Worm (Caenorhabditis elegans): ENCODE measurements around the gene F01F1.2.

Gene F01F1.2

ce11 chrIII:5914717-5915116, 36.4 kb downstream of the F01F1.2 start (continued):
- TF ChIP-seq zfp-2 (tag; optimal IDR thresholded peaks at IDR 0.05), result no peak
- TF ChIP-seq lin-15B (tag; optimal IDR thresholded peaks at IDR 0.05), result no peak
- no peak for TF ChIP-seq nhr-11 (tag; optimal IDR thresholded peaks at IDR 0.05)
- no peak for TF ChIP-seq nhr-111 (GFP tag; optimal IDR thresholded peaks at IDR 0.05)
- TF ChIP-seq dmd-9 (GFP tag; IDR thresholded peaks at IDR 0.05), result no peak
- peak; percentile 38 for TF ChIP-seq ama-1 (optimal IDR thresholded peaks at IDR 0.05)
- TF ChIP-seq mes-2 (tag; optimal IDR thresholded peaks at IDR 0.05; ENCODE audit: poor library complexity, severe bottlenecking), result peak; percentile 47
- TF ChIP-seq fkh-10 (GFP tag; optimal IDR thresholded peaks at IDR 0.05), result no peak
- peak; percentile 55 for TF ChIP-seq pqm-1 (tag; optimal IDR thresholded peaks at IDR 0.05)
- TF ChIP-seq zfp-3 (GFP tag; conservative IDR thresholded peaks at IDR 0.05), result no peak
- TF ChIP-seq Y75B8A.6 (GFP tag; IDR thresholded peaks at IDR 0.05), result no peak
- TF ChIP-seq zag-1 (tag; optimal IDR thresholded peaks at IDR 0.05), result no peak
- TF ChIP-seq F44E2.7 (GFP tag; IDR thresholded peaks at IDR 0.05), result no peak
- TF ChIP-seq lim-7 (GFP tag; IDR thresholded peaks at IDR 0.05), result no peak
- peak; percentile 39 for TF ChIP-seq duxl-1 (tag; optimal IDR thresholded peaks at IDR 0.05; ENCODE audit: poor library complexity)
- TF ChIP-seq nhr-25 (tag; optimal IDR thresholded peaks at IDR 0.05; ENCODE audit: borderline replicate concordance, insufficient read depth), result no peak
- TF ChIP-seq aha-1 (tag), result no peak
- no peak for TF ChIP-seq ZK546.5 (tag; optimal IDR thresholded peaks at IDR 0.05)
- no peak for TF ChIP-seq Y105C5A.15 (GFP tag; IDR thresholded peaks at IDR 0.05)
- TF ChIP-seq daf-19 (GFP tag; conservative IDR thresholded peaks at IDR 0.05), result no peak
- TF ChIP-seq ZK337.2 (GFP tag; IDR thresholded peaks at IDR 0.05), result no peak
- no peak for TF ChIP-seq ztf-11 (tag; optimal IDR thresholded peaks at IDR 0.05)
- TF ChIP-seq egl-43 (GFP tag; IDR thresholded peaks at IDR 0.05), result no peak
- no peak for TF ChIP-seq nhr-6 (tag; optimal IDR thresholded peaks at IDR 0.05)
- no peak for TF ChIP-seq F49E8.2 (tag; optimal IDR thresholded peaks at IDR 0.05; ENCODE audit: borderline replicate concordance)
- TF ChIP-seq aly-2 (tag; optimal IDR thresholded peaks at IDR 0.05), result no peak
- TF ChIP-seq lin-39 (tag; optimal IDR thresholded peaks at IDR 0.05), result no peak
- TF ChIP-seq lsy-2 (tag; optimal IDR thresholded peaks at IDR 0.05), result peak in 1 of 2 experiments; percentile 9
- peak in 1 of 2 experiments; percentile 62 for TF ChIP-seq unc-62 (GFP tag; optimal IDR thresholded peaks at IDR 0.05 in 1 of 2)
- TF ChIP-seq unc-62 (tag; optimal IDR thresholded peaks at IDR 0.05), result no peak
- no peak for TF ChIP-seq mdt-29 (GFP tag; IDR thresholded peaks at IDR 0.05)
- TF ChIP-seq daf-16 (GFP tag; optimal IDR thresholded peaks at IDR 0.05), result no peak
- TF ChIP-seq daf-16 (tag; optimal IDR thresholded peaks at IDR 0.05), result peak; percentile 62
- TF ChIP-seq daf-12 (tag; optimal IDR thresholded peaks at IDR 0.05), result no peak
- TF ChIP-seq ztf-7 (tag; optimal IDR thresholded peaks at IDR 0.05), result no peak
- no peak for TF ChIP-seq mxl-2 (GFP tag; conservative IDR thresholded peaks at IDR 0.05)
- no peak for TF ChIP-seq skn-1 (tag; optimal IDR thresholded peaks at IDR 0.05)
- TF ChIP-seq unc-130 (GFP tag; optimal IDR thresholded peaks at IDR 0.05), result no peak
- TF ChIP-seq nhr-41 (GFP tag; IDR thresholded peaks at IDR 0.05), result no peak
- TF ChIP-seq lir-3 (tag; optimal IDR thresholded peaks at IDR 0.05), result no peak
- TF ChIP-seq zip-2 (tag; optimal IDR thresholded peaks at IDR 0.05), result no peak
- TF ChIP-seq unc-39 (tag; optimal IDR thresholded peaks at IDR 0.05), result no peak
- no peak for TF ChIP-seq dpl-1 (GFP tag; optimal IDR thresholded peaks at IDR 0.05)
- no peak for TF ChIP-seq set-16 (GFP tag; IDR thresholded peaks at IDR 0.05)
- TF ChIP-seq nhr-48 (tag; optimal IDR thresholded peaks at IDR 0.05), result no peak
- TF ChIP-seq D1046.2 (GFP tag; IDR thresholded peaks at IDR 0.05), result no peak
- TF ChIP-seq lin-13 (GFP tag; optimal IDR thresholded peaks at IDR 0.05), result no peak
- TF ChIP-seq php-3 (GFP tag; IDR thresholded peaks at IDR 0.05), result 0 out of 2 replicates have a peak, but pooled peaks have one; percentile 20
- TF ChIP-seq rbr-2 (tag; optimal IDR thresholded peaks at IDR 0.05), result no peak
- no peak for TF ChIP-seq nhr-42 (GFP tag; IDR thresholded peaks at IDR 0.05)
- 0 out of 2 replicates have a peak, but pooled peaks have one; percentile 15 for TF ChIP-seq arid-1 (GFP tag; conservative IDR thresholded peaks at IDR 0.05)
- TF ChIP-seq daf-8 (GFP tag; IDR thresholded peaks at IDR 0.05), result no peak
- no peak for TF ChIP-seq hmg-1.1 (GFP tag; IDR thresholded peaks at IDR 0.05)
- TF ChIP-seq egl-27 (tag; optimal IDR thresholded peaks at IDR 0.05), result no peak
